Fruit fly (Drosophila melanogaster) whole organism, embryonic: ENCODE measurements around the gene mtTFB2.

Experiments used
- Abd-B ChIP-seq: fragments of 200-800 bp; sonication (Bioruptor generic); optimal IDR thresholded peaks from 2 replicates; lab custom pipeline; 2018; ENCODE audit warnings: missing biosample characterization, mild to moderate bottlenecking, missing genetic modification characterization, moderate library complexity
- Atf-2 ChIP-seq: fragments of 200-800 bp; sonication (Bioruptor generic); optimal IDR thresholded peaks from 2 replicates; lab custom pipeline; 2016; ENCODE audit warnings: missing biosample characterization, missing genetic modification characterization
- B-H1 ChIP-seq: fragments of 200-800 bp; sonication (Bioruptor generic); IDR thresholded peaks from 3 replicates; pipeline ENCODE4 v1.3.6; 2022; ENCODE audit warnings: missing biosample characterization, missing genetic modification characterization
- CG10431 ChIP-seq: fragments of 200-800 bp; sonication (Bioruptor generic); optimal IDR thresholded peaks from 3 replicates; lab custom pipeline; 2018; ENCODE audit warnings: missing biosample characterization, mild to moderate bottlenecking, missing genetic modification characterization
- CG11695 ChIP-seq: fragments of 200-800 bp; sonication (Bioruptor generic); IDR thresholded peaks from 3 replicates; pipeline ENCODE4 v1.3.6; 2022; ENCODE audit warnings: missing biosample characterization, missing genetic modification characterization
- CG12744 ChIP-seq: fragments of 200-800 bp; sonication (Bioruptor generic); optimal IDR thresholded peaks from 2 replicates; lab custom pipeline; 2016; ENCODE audit warnings: missing biosample characterization, missing genetic modification characterization
- CG13123 ChIP-seq: fragments of 200-800 bp; sonication (Bioruptor generic); optimal IDR thresholded peaks from 2 replicates; lab custom pipeline; 2016; ENCODE audit warnings: missing biosample characterization, missing genetic modification characterization
- CG13424 ChIP-seq: fragments of 200-800 bp; sonication (Bioruptor generic); optimal IDR thresholded peaks from 2 replicates; lab custom pipeline; 2019; ENCODE audit warnings: missing biosample characterization, mild to moderate bottlenecking, missing genetic modification characterization, moderate library complexity
- CG13894 ChIP-seq: fragments of 200-800 bp; sonication (Bioruptor generic); optimal IDR thresholded peaks from 3 replicates; lab custom pipeline; 2018; ENCODE audit warnings: missing biosample characterization, mild to moderate bottlenecking, missing genetic modification characterization, moderate library complexity
- CG14860 ChIP-seq: fragments of 200-800 bp; sonication (Bioruptor generic); IDR thresholded peaks from 3 replicates; pipeline ENCODE4 v1.3.6; 2022; ENCODE audit warnings: missing biosample characterization, missing genetic modification characterization; ENCODE audit not compliant: partially characterized antibody
- CG15514 ChIP-seq: fragments of 200-800 bp; sonication (Bioruptor generic); optimal IDR thresholded peaks from 3 replicates; lab custom pipeline; 2017; ENCODE audit warnings: missing biosample characterization, missing genetic modification characterization, mild to moderate bottlenecking, moderate library complexity, missing genetic modification reagents
- CG1602 ChIP-seq: fragments of 200-800 bp; sonication (Bioruptor generic); optimal IDR thresholded peaks from 3 replicates; lab custom pipeline; 2016; ENCODE audit warnings: missing biosample characterization, missing genetic modification characterization
- CG1603 ChIP-seq: fragments of 200-800 bp; sonication (Bioruptor generic); optimal IDR thresholded peaks from 2 replicates; lab custom pipeline; 2019; ENCODE audit warnings: missing biosample characterization, mild to moderate bottlenecking, missing genetic modification characterization, moderate library complexity
- CG2116 ChIP-seq: fragments of 200-800 bp; sonication (Bioruptor generic); optimal IDR thresholded peaks from 3 replicates; lab custom pipeline; 2018; ENCODE audit warnings: missing biosample characterization, mild to moderate bottlenecking, missing genetic modification characterization
- CG34376 ChIP-seq: fragments of 200-800 bp; sonication (Bioruptor generic); optimal IDR thresholded peaks from 2 replicates; lab custom pipeline; 2018; ENCODE audit warnings: missing biosample characterization, mild to moderate bottlenecking, missing genetic modification characterization
- CG6654 ChIP-seq: fragments of 200-800 bp; sonication (Bioruptor generic); optimal IDR thresholded peaks from 2 replicates; lab custom pipeline; 2017; ENCODE audit warnings: missing biosample characterization, mild to moderate bottlenecking, missing genetic modification characterization
- CG6683 ChIP-seq: fragments of 200-800 bp; sonication (Bioruptor generic); optimal IDR thresholded peaks from 2 replicates; lab custom pipeline; 2017; ENCODE audit warnings: missing biosample characterization, mild to moderate bottlenecking, missing genetic modification characterization, missing genetic modification reagents
- CG6791 ChIP-seq: fragments of 200-800 bp; sonication (Bioruptor generic); IDR thresholded peaks from 3 replicates; pipeline ENCODE4 v1.3.6; 2022; ENCODE audit warnings: missing biosample characterization, missing genetic modification characterization; ENCODE audit not compliant: partially characterized antibody
- CG6854 ChIP-seq: fragments of 200-800 bp; sonication (Bioruptor generic); optimal IDR thresholded peaks from 3 replicates; lab custom pipeline; 2017; ENCODE audit warnings: missing biosample characterization, mild to moderate bottlenecking, missing genetic modification characterization
- CG8359 ChIP-seq: fragments of 200-800 bp; sonication (Bioruptor generic); optimal IDR thresholded peaks from 2 replicates; lab custom pipeline; 2017; ENCODE audit warnings: missing biosample characterization, mild to moderate bottlenecking, missing genetic modification characterization, borderline replicate concordance
- D ChIP-seq, 2 experiments: fragments of 200-800 bp in 1 of 2; fragments of >200 bp in 1 of 2; sonication (Bioruptor generic) in 1 of 2; optimal IDR thresholded peaks; 2 replicates in 1 of 2; 3 replicates in 1 of 2; lab custom pipeline; 2017; ENCODE audit warnings: mild to moderate bottlenecking in 1 of 2, missing biosample characterization in 1 of 2, missing genetic modification characterization in 1 of 2, missing genetic modification reagents in 1 of 2
- Deaf1 ChIP-seq: fragments of 200-800 bp; optimal IDR thresholded peaks from 3 replicates; lab custom pipeline; 2019; ENCODE audit warnings: missing biosample characterization, mild to moderate bottlenecking, missing genetic modification characterization, moderate library complexity
- Fer3 ChIP-seq: fragments of 200-800 bp; sonication (Bioruptor generic); optimal IDR thresholded peaks from 2 replicates; lab custom pipeline; 2018; ENCODE audit warnings: missing biosample characterization, mild to moderate bottlenecking, missing genetic modification characterization, moderate library complexity
- GATAe ChIP-seq: fragments of 200-800 bp; sonication (Bioruptor generic); conservative IDR thresholded peaks from 2 replicates; pipeline ENCODE4 v1.3.6; 2022; ENCODE audit warnings: missing biosample characterization, missing genetic modification characterization
- Hey ChIP-seq: fragments of 200-800 bp; sonication (Bioruptor generic); optimal IDR thresholded peaks from 3 replicates; lab custom pipeline; 2018; ENCODE audit warnings: missing biosample characterization, mild to moderate bottlenecking, missing genetic modification characterization
- Hsf ChIP-seq: fragments of 200-800 bp; sonication (Bioruptor generic); optimal IDR thresholded peaks from 3 replicates; lab custom pipeline; 2016; ENCODE audit warnings: missing biosample characterization, missing genetic modification characterization
- MESR4 ChIP-seq: fragments of 200-800 bp; sonication (Bioruptor generic); optimal IDR thresholded peaks from 2 replicates; lab custom pipeline; 2018; ENCODE audit warnings: missing biosample characterization, mild to moderate bottlenecking, missing genetic modification characterization, moderate library complexity
- Myb ChIP-seq: fragments of 200-800 bp; sonication (Bioruptor generic); optimal IDR thresholded peaks from 2 replicates; lab custom pipeline; 2016; ENCODE audit warnings: missing biosample characterization, missing genetic modification characterization
- Neu2 ChIP-seq: fragments of 200-800 bp; sonication (Bioruptor generic); optimal IDR thresholded peaks from 3 replicates; lab custom pipeline; 2016; ENCODE audit warnings: missing biosample characterization, missing genetic modification characterization, borderline replicate concordance
- Nf-YB ChIP-seq: fragments of 200-800 bp; sonication (Bioruptor generic); optimal IDR thresholded peaks from 3 replicates; lab custom pipeline; 2019; ENCODE audit warnings: missing biosample characterization, mild to moderate bottlenecking, missing genetic modification characterization, moderate library complexity
- Optix ChIP-seq: fragments of 200-800 bp; sonication (Bioruptor generic); IDR thresholded peaks from 3 replicates; pipeline ENCODE4 v1.3.6; 2022; ENCODE audit warnings: missing biosample characterization, missing genetic modification characterization
- az2 ChIP-seq: fragments of 200-800 bp; sonication (Bioruptor generic); optimal IDR thresholded peaks from 3 replicates; lab custom pipeline; 2016; ENCODE audit warnings: missing biosample characterization, missing genetic modification characterization
- bcd ChIP-seq: fragments of 200-800 bp; sonication (Bioruptor generic); optimal IDR thresholded peaks from 2 replicates; lab custom pipeline; 2017; ENCODE audit warnings: missing biosample characterization, mild to moderate bottlenecking, missing genetic modification characterization
- chinmo ChIP-seq: fragments of 200-800 bp; sonication (Bioruptor generic); IDR thresholded peaks from 4 replicates; pipeline ENCODE4 v1.3.6; 2022; ENCODE audit warnings: missing biosample characterization, missing genetic modification characterization; ENCODE audit not compliant: partially characterized antibody
- ftz-f1 ChIP-seq: fragments of 200-800 bp; sonication (Bioruptor generic); optimal IDR thresholded peaks from 2 replicates; lab custom pipeline; 2016; ENCODE audit warnings: missing biosample characterization, missing genetic modification characterization
- gcm ChIP-seq: fragments of 200-800 bp; sonication (Bioruptor generic); optimal IDR thresholded peaks from 2 replicates; lab custom pipeline; 2019; ENCODE audit warnings: missing biosample characterization, mild to moderate bottlenecking, missing genetic modification characterization, moderate library complexity
- gcm2 ChIP-seq: fragments of 200-800 bp; sonication (Bioruptor generic); optimal IDR thresholded peaks from 2 replicates; lab custom pipeline; 2016; ENCODE audit warnings: missing biosample characterization, missing genetic modification characterization
- ham ChIP-seq: fragments of 200-800 bp; sonication (Bioruptor generic); IDR thresholded peaks from 2 replicates; pipeline ENCODE4 v1.3.6; 2022; ENCODE audit warnings: missing biosample characterization, missing genetic modification characterization
- lmd ChIP-seq: fragments of 200-800 bp; sonication (Bioruptor generic); IDR thresholded peaks from 2 replicates; pipeline ENCODE4 v1.3.6; 2022; ENCODE audit warnings: missing biosample characterization, missing genetic modification characterization
- nmo ChIP-seq: fragments of 200-800 bp; sonication (Bioruptor generic); optimal IDR thresholded peaks from 2 replicates; lab custom pipeline; 2018; ENCODE audit warnings: missing biosample characterization, mild to moderate bottlenecking, missing genetic modification characterization, moderate library complexity
- phol ChIP-seq: fragments of 200-800 bp; sonication (Bioruptor generic); optimal IDR thresholded peaks from 3 replicates; lab custom pipeline; 2018; ENCODE audit warnings: missing biosample characterization, mild to moderate bottlenecking, missing genetic modification characterization, moderate library complexity
- prd ChIP-seq, 3 experiments: fragments of >200 bp in 2 of 3; fragments of 200-800 bp in 1 of 3; sonication (Bioruptor generic) in 1 of 3; optimal IDR thresholded peaks in 2 of 3; IDR thresholded peaks in 1 of 3; 2 replicates in 2 of 3; 3 replicates in 1 of 3; pipeline versions ENCODE4 v1.3.6 to Lab custom; 2017 to 2022; ENCODE audit warnings: missing biosample characterization in 1 of 3, missing genetic modification characterization in 1 of 3
- stwl ChIP-seq: fragments of 200-800 bp; sonication (Bioruptor generic); optimal IDR thresholded peaks from 3 replicates; lab custom pipeline; 2018; ENCODE audit warnings: missing biosample characterization, mild to moderate bottlenecking, missing genetic modification characterization, moderate library complexity
- tll ChIP-seq, 2 experiments: fragments of 200-800 bp in 1 of 2; fragments of >200 bp in 1 of 2; sonication (Bioruptor generic) in 1 of 2; optimal IDR thresholded peaks; 2 replicates each; lab custom pipeline; 2017 to 2019; ENCODE audit warnings: missing biosample characterization in 2 of 2, missing genetic modification characterization in 2 of 2, mild to moderate bottlenecking in 1 of 2, moderate library complexity in 1 of 2
- tx ChIP-seq: fragments of 200-800 bp; sonication (Bioruptor generic); optimal IDR thresholded peaks from 2 replicates; lab custom pipeline; 2016; ENCODE audit warnings: missing biosample characterization, missing genetic modification characterization
- wdn ChIP-seq: fragments of 200-800 bp; sonication (Bioruptor generic); IDR thresholded peaks from 2 replicates; pipeline ENCODE4 v1.3.6; 2022; ENCODE audit warnings: missing biosample characterization, missing genetic modification characterization
- yki ChIP-seq: fragments of >200 bp; optimal IDR thresholded peaks from 3 replicates; lab custom pipeline; 2018

mtTFB2 gene

DNA sequence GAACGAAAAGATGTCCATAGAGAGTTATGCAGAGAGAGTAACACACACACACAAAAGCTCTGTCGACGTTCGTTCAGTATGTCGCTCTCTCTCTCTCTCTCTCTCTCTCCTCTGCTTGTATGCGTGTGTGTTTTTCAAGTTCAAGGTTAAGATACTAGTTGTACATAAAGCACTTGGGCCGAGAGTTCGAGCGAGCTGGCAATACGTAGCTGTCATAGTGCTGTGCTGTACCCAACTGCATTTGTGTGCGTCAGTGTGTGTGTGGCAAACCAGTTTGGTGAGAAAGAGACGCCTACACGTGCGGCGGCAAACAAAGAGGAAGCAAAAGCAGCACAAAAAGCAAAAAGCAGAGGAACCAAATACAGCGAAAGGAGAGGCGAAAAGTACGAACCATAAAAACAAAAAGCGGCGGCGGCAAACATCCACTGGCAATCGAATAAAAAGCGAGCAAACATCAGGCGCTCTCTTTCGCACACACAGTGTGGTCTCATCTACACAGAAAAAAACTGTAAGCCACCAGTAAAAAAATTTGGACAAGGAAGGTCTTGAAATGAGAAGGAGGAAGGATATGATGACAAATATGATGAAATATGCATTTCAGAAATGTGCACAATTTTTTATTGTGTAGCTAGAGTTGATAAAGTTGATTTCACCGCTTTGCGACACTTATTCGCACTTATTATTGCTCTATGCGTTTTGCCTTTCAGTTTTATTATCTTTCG, 42.0 kb downstream of the mtTFB2 start (continued):
- no peak for TF ChIP-seq tll (GFP tag; optimal IDR thresholded peaks at IDR 0.05; lab: Kevin White, UChicago)
- peak; percentile 61 for TF ChIP-seq Abd-B (GFP tag; lab: Kevin White, UChicago)
- peak; percentile 32 for TF ChIP-seq CG2116 (GFP tag; lab: Kevin White, UChicago)
- TF ChIP-seq bcd = peak; percentile 77
- TF ChIP-seq wdn (GFP tag; lab: Robert Waterston, UW) = 0 out of 2 replicates have a peak, but pooled peaks have one; percentile 10
- TF ChIP-seq CG1602 (GFP tag; lab: Kevin White, UChicago) = peak; percentile 53
- no peak for TF ChIP-seq CG34376 (GFP tag; lab: Kevin White, UChicago)
- peak; percentile 61 for TF ChIP-seq CG1603 (tag; lab: Kevin White, UChicago)
- no peak for TF ChIP-seq MESR4 (GFP tag; lab: Kevin White, UChicago)
- no peak for TF ChIP-seq ham (GFP tag; lab: Robert Waterston, UW)
- TF ChIP-seq az2 (GFP tag; lab: Kevin White, UChicago) = peak; percentile 68
- TF ChIP-seq Optix (GFP tag; lab: Robert Waterston, UW) = peak; percentile 51; the same call in 1 of the 3 replicates
- no peak for TF ChIP-seq CG10431
- TF ChIP-seq CG12744 (GFP tag; lab: Kevin White, UChicago) = no peak
- TF ChIP-seq CG15514 (GFP tag; lab: Kevin White, UChicago) = peak; percentile 65
- TF ChIP-seq Hey = no peak
- peak; percentile 99 for TF ChIP-seq ftz-f1 (GFP tag; lab: Kevin White, UChicago)
- TF ChIP-seq Nf-YB (GFP tag; lab: Kevin White, UChicago) = peak; percentile 11
- no peak for TF ChIP-seq D (optimal IDR thresholded peaks at IDR 0.05; lab: Kevin White, UChicago)
- TF ChIP-seq D (GFP tag; optimal IDR thresholded peaks at IDR 0.05; lab: Kevin White, UChicago) = no peak
- TF ChIP-seq chinmo (GFP tag; lab: Robert Waterston, UW) = peak; percentile 99
- 0 out of 2 replicates have a peak, but pooled peaks have one; percentile 8 for TF ChIP-seq GATAe (GFP tag; lab: Robert Waterston, UW)
- peak; percentile 52 for TF ChIP-seq CG6854 (GFP tag; lab: Kevin White, UChicago)
- no peak for TF ChIP-seq prd (optimal IDR thresholded peaks at IDR 0.05; lab: Kevin White, UChicago)
- peak; percentile 82 for TF ChIP-seq prd (GFP tag; IDR thresholded peaks at IDR 0.05; lab: Robert Waterston, UW)
- peak; percentile 78 for TF ChIP-seq lmd (GFP tag; lab: Robert Waterston, UW)
- peak; percentile 73 for TF ChIP-seq phol
- peak; percentile 47 for TF ChIP-seq Atf-2 (GFP tag; lab: Kevin White, UChicago)
- TF ChIP-seq CG6683 (GFP tag; lab: Kevin White, UChicago) = peak; percentile 3
- TF ChIP-seq Myb (GFP tag; lab: Kevin White, UChicago) = peak; percentile 57
- peak; percentile 75 for TF ChIP-seq Hsf (GFP tag; lab: Kevin White, UChicago)
- TF ChIP-seq CG6791 = no peak
- TF ChIP-seq tx (GFP tag; lab: Kevin White, UChicago) = peak; percentile 39
- TF ChIP-seq stwl (tag; lab: Kevin White, UChicago) = no peak
- TF ChIP-seq CG13123 (GFP tag; lab: Kevin White, UChicago) = peak; percentile 19
- peak; percentile 43 for TF ChIP-seq Deaf1 (tag; lab: Kevin White, UChicago)
- TF ChIP-seq CG11695 (GFP tag; lab: Robert Waterston, UW) = no peak
- no peak for TF ChIP-seq CG14860
- TF ChIP-seq CG8359 = no peak
- peak; percentile 6 for TF ChIP-seq CG6654 (GFP tag; lab: Kevin White, UChicago)
- TF ChIP-seq gcm (GFP tag; lab: Kevin White, UChicago) = no peak
- TF ChIP-seq CG13424 (tag; lab: Kevin White, UChicago) = peak; percentile 22
- peak; percentile 4 for TF ChIP-seq yki (lab: Kevin White, UChicago)
- TF ChIP-seq gcm2 (GFP tag; lab: Kevin White, UChicago) = peak; percentile 56
- TF ChIP-seq Neu2 = no peak
- no peak for TF ChIP-seq CG13894 (tag; lab: Kevin White, UChicago)
- peak; percentile 57 for TF ChIP-seq Fer3 (tag; lab: Kevin White, UChicago)
- TF ChIP-seq B-H1 (GFP tag; lab: Robert Waterston, UW) = no peak
- peak; percentile 35 for TF ChIP-seq nmo
